Worm (Caenorhabditis elegans) whole organism, L4 larva: ENCODE results near the gene Y11D7A.5.
A peak's percentile ranks its signal among the peaks of the same experiment; 100 is the strongest.
"Not testable (repeated sequence)": the region's sequence is repeated elsewhere in the genome, so short reads cannot be mapped to it uniquely, and the experiment has no call there.

Experiments used
- F10B5.3 ChIP-seq: sonication (generic microtip); optimal IDR thresholded peaks from 2 replicates; lab custom pipeline; 2016; ENCODE audit warnings: mild to moderate bottlenecking, missing genetic modification characterization, missing compliant biosample characterization
- T20F7.1 ChIP-seq: fragments of 200-800 bp; sonication (Bioruptor generic); optimal IDR thresholded peaks from 2 replicates; lab custom pipeline; 2018; ENCODE audit warnings: mild to moderate bottlenecking, missing genetic modification characterization, missing compliant biosample characterization
- Y48G9A.11 ChIP-seq: fragments of 200-800 bp; sonication (Bioruptor generic); IDR thresholded peaks from 2 replicates; pipeline ENCODE4 v1.3.6; 2022; ENCODE audit warnings: missing genetic modification reagents, missing genetic modification characterization, missing compliant biosample characterization
- Y5F2A.4 ChIP-seq: fragments of 200-800 bp; sonication (Bioruptor generic); optimal IDR thresholded peaks from 2 replicates; lab custom pipeline; 2018; ENCODE audit warnings: mild to moderate bottlenecking, missing genetic modification characterization, missing compliant biosample characterization
- ZK337.2 ChIP-seq: fragments of 200-800 bp; sonication (Bioruptor generic); IDR thresholded peaks from 2 replicates; pipeline ENCODE4 v1.3.6; 2022; ENCODE audit warnings: missing genetic modification reagents, missing genetic modification characterization, missing compliant biosample characterization
- aha-1 ChIP-seq: fragments of 150-350 bp; peaks from one replicate; lab custom pipeline; 2014; ENCODE audit warnings: missing biosample characterization, missing genetic modification characterization
- attf-4 ChIP-seq: sonication (generic microtip); optimal IDR thresholded peaks from 3 replicates; lab custom pipeline; 2017; ENCODE audit warnings: missing biosample characterization, missing genetic modification characterization
- ceh-20 ChIP-seq: fragments of 200-800 bp; sonication (Bioruptor generic); IDR thresholded peaks from 2 replicates; pipeline ENCODE4 v1.3.6; 2022; ENCODE audit warnings: missing genetic modification reagents, missing genetic modification characterization, missing compliant biosample characterization
- ceh-62 ChIP-seq: sonication (generic microtip); optimal IDR thresholded peaks from 2 replicates; lab custom pipeline; 2017; ENCODE audit warnings: missing biosample characterization, missing genetic modification characterization
- ces-1 ChIP-seq: fragments of 150-350 bp; sonication (generic microtip); optimal IDR thresholded peaks from 4 replicates; lab custom pipeline; 2014; ENCODE audit warnings: missing biosample characterization, missing genetic modification reagents, missing genetic modification characterization
- cey-2 ChIP-seq: sonication (generic microtip); optimal IDR thresholded peaks from 3 replicates; lab custom pipeline; 2017; ENCODE audit warnings: missing genetic modification characterization, mild to moderate bottlenecking, missing compliant biosample characterization, antibody characterized with exemption, borderline replicate concordance; ENCODE audit not compliant: insufficient read depth
- daf-12 ChIP-seq: fragments of 150-350 bp; optimal IDR thresholded peaks from 2 replicates; lab custom pipeline; 2014; ENCODE audit warnings: missing biosample characterization, missing genetic modification reagents, missing genetic modification characterization
- gei-8 ChIP-seq: fragments of 200-800 bp; sonication (Bioruptor generic); optimal IDR thresholded peaks from 2 replicates; lab custom pipeline; 2018; ENCODE audit warnings: mild to moderate bottlenecking, missing genetic modification characterization, missing compliant biosample characterization
- jun-1 ChIP-seq: fragments of 150-350 bp; optimal IDR thresholded peaks from 2 replicates; lab custom pipeline; 2014; ENCODE audit warnings: missing biosample characterization, missing genetic modification reagents, missing genetic modification characterization
- lin-15B ChIP-seq: fragments of 150-350 bp; sonication (generic microtip); optimal IDR thresholded peaks from 3 replicates; lab custom pipeline; 2014; ENCODE audit warnings: missing biosample characterization, missing genetic modification characterization
- lin-39 ChIP-seq: fragments of 150-350 bp; optimal IDR thresholded peaks from 2 replicates; lab custom pipeline; 2014; ENCODE audit warnings: missing biosample characterization, missing genetic modification reagents, missing genetic modification characterization
- lsy-2 ChIP-seq, 2 experiments: fragments of 150-350 bp in 1 of 2; sonication (generic microtip) in 1 of 2; optimal IDR thresholded peaks; 2 replicates each; lab custom pipeline; 2014 to 2017; ENCODE audit warnings: missing biosample characterization in 2 of 2, missing genetic modification characterization in 2 of 2
- mep-1 ChIP-seq: fragments of 150-350 bp; sonication (generic microtip); optimal IDR thresholded peaks from 3 replicates; lab custom pipeline; 2014; ENCODE audit warnings: missing biosample characterization, missing genetic modification characterization
- mxl-2 ChIP-seq: fragments of 200-800 bp; sonication (Bioruptor generic); conservative IDR thresholded peaks from 2 replicates; pipeline ENCODE4 v1.3.6; 2022; ENCODE audit warnings: missing genetic modification reagents, missing genetic modification characterization, missing compliant biosample characterization
- nhr-10 ChIP-seq: fragments of 150-350 bp; optimal IDR thresholded peaks from 2 replicates; lab custom pipeline; 2014; ENCODE audit warnings: missing biosample characterization, missing genetic modification characterization
- nhr-102 ChIP-seq: sonication (generic microtip); optimal IDR thresholded peaks from 2 replicates; lab custom pipeline; 2016; ENCODE audit warnings: mild to moderate bottlenecking, missing genetic modification characterization, moderate library complexity, missing compliant biosample characterization
- nhr-25 ChIP-seq: sonication (generic microtip); optimal IDR thresholded peaks from 2 replicates; lab custom pipeline; 2017; ENCODE audit warnings: missing genetic modification characterization, mild to moderate bottlenecking, missing compliant biosample characterization, antibody characterized with exemption, moderate library complexity, borderline replicate concordance; ENCODE audit not compliant: insufficient read depth
- nhr-28 ChIP-seq: fragments of 150-350 bp; optimal IDR thresholded peaks from 2 replicates; lab custom pipeline; 2014; ENCODE audit warnings: missing biosample characterization, missing genetic modification characterization
- nhr-77 ChIP-seq: fragments of 150-350 bp; optimal IDR thresholded peaks from 2 replicates; lab custom pipeline; 2014; ENCODE audit warnings: missing biosample characterization, missing genetic modification characterization
- sdz-12 ChIP-seq: fragments of 200-800 bp; sonication (Bioruptor generic); optimal IDR thresholded peaks from 2 replicates; lab custom pipeline; 2018; ENCODE audit warnings: mild to moderate bottlenecking, missing genetic modification characterization, missing compliant biosample characterization
- unc-39 ChIP-seq: sonication (generic microtip); optimal IDR thresholded peaks from 2 replicates; lab custom pipeline; 2017; ENCODE audit warnings: missing biosample characterization, missing genetic modification characterization
- unc-62 ChIP-seq, 3 experiments: fragments of 150-350 bp in 1 of 3; sonication (generic microtip); optimal IDR thresholded peaks in 2 of 3; peaks in 1 of 3; 1 replicate in 1 of 3; 2 replicates in 2 of 3; lab custom pipeline; 2014 to 2017; ENCODE audit warnings: missing biosample characterization in 3 of 3, missing genetic modification characterization in 3 of 3, missing genetic modification reagents in 3 of 3, missing genotype in 1 of 3
- zfp-2 ChIP-seq: sonication (generic microtip); optimal IDR thresholded peaks from 2 replicates; lab custom pipeline; 2016; ENCODE audit warnings: mild to moderate bottlenecking, missing genetic modification characterization, missing compliant biosample characterization

Gene Y11D7A.5

DNA sequence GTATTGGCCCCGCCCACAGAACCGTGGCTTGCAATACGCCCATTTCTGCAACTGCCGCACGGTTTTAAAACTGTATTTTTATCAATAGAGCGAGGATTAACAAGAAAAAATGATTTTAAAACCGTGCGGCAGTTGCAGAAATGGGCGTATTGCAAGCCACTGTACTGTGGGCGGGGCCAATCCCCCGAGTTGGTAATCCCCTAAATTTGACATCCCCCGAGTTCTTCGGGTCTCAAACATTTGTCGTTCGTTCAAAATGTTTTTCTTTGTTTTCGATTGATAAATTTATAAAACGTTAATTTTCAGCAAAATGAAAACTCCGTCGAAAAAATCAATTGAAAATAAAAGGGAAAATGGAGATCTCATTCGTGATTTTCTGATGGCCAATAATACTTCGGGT lies 3.9 kb upstream of the Y11D7A.5 start, which contains the start of gene Y11D7A.7:
TSS of gene Y11D7A.7 (plus strand) at position 301 of the 400 bp plus-strand sequence.
- not testable (repeated sequence) for TF ChIP-seq ceh-62 (tag; lab: Kevin White, UChicago); sdz-12; mep-1 (tag; lab: Kevin White, UChicago)

- no peak for TF ChIP-seq mxl-2 (GFP tag; lab: Robert Waterston, UW)
- TF ChIP-seq aha-1 (tag; lab: Kevin White, UChicago), result peak; percentile 97
Observed at ce11 chrIV:9243670-9244069, 1.7 kb downstream of the Y11D7A.5 start, which contains the start of gene rab-28. TSS of gene rab-28 (minus strand) at chrIV:9244012.

ce11 chrIV:9239151-9239550 lies 6.2 kb downstream of the Y11D7A.5 start:
- TF ChIP-seq T20F7.1 (GFP tag; lab: Kevin White, UChicago) (no peak), cey-2 (tag; lab: Kevin White, UChicago) (no peak), nhr-25 (tag; lab: Kevin White, UChicago) (no peak), nhr-77 (tag; lab: Kevin White, UChicago) (no peak), gei-8 (GFP tag; lab: Kevin White, UChicago) (no peak), lsy-2 (tag; optimal IDR thresholded peaks at IDR 0.05; lab: Kevin White, UChicago) (no peak), daf-12 (tag; lab: Kevin White, UChicago) (no peak), Y48G9A.11 (no peak), Y5F2A.4 (GFP tag; lab: Kevin White, UChicago) (no peak), ces-1 (GFP tag; lab: Kevin White, UChicago) (no peak), ceh-20 (GFP tag; lab: Robert Waterston, UW) (no peak), nhr-10 (tag; lab: Kevin White, UChicago) (no peak), attf-4 (tag; lab: Kevin White, UChicago) (no peak), lin-15B (tag; lab: Kevin White, UChicago) (no peak), zfp-2 (no peak)

DNA sequence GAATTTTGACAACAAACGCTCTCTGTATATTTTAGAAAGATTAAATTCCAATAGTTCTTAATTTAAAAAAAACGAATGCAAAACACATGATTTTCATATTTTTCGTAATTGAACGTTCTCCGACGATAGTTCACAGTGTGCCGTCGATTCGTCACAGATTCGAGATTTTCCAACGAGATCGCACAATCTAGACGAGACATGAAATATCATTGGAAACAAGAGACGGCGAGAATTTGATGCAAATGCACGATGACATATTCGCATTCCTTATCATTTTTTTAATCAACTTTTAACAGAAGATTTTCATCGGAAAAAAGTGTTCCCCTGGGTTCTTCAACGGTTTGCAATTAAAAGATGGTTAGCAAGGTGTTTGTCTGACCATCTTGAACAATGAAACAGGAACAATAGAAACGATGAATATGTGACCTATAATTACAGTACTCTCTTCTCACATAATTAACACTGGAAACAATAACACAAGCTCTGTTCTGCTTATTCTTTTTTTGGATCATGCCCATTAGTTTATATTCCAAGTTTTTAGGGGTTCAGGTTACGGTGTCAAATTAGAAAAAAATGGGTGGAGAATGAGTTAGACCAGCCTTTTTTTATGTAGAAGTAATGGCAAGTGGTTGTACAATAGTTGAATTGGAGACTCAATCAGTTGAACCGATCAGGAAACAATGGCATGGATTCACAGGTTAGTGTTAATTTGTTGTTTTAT lies 12.7 kb downstream of the Y11D7A.5 start, which contains the start of gene Y11D7A.3:
TSS of gene Y11D7A.3 (plus strand) at position 671 of the 721 bp plus-strand sequence.
- 0 out of 2 replicates have a peak, but pooled peaks have one; percentile 15 for TF ChIP-seq ceh-20 (GFP tag; lab: Robert Waterston, UW)
- no peak for TF ChIP-seq unc-39 (tag; lab: Kevin White, UChicago)
- no peak for TF ChIP-seq nhr-102
- TF ChIP-seq ZK337.2, result no peak
- peak; percentile 54 for TF ChIP-seq aha-1 (tag; lab: Kevin White, UChicago)
- no peak for TF ChIP-seq F10B5.3 (tag; lab: Kevin White, UChicago)
- peak; percentile 40 for TF ChIP-seq nhr-28 (tag; lab: Kevin White, UChicago)

DNA sequence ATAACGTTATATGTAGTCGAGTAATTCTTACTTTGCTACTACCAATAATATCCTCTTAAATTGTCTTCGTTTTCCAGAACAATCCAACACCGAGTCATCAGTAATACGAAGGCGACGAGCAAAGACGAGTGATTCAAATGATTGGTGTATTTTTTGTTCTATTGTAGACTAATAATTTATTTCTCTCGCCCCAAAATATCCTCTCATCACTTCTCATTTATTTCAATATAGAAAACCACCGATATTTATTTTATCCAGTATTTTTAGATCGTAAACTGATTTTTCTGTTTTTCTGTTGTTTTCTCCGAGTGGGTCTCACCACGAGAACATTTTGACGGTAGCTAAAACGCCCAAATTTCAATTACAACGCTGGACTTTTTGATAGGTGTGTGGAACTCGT lies 17.7 kb downstream of the Y11D7A.5 start:
- TF ChIP-seq aha-1 (tag; lab: Kevin White, UChicago) (peak; percentile 92), jun-1 (tag; lab: Kevin White, UChicago) (no peak)

- TF ChIP-seq unc-62 (GFP tag; optimal IDR thresholded peaks at IDR 0.05 in 1 of 2; lab: Kevin White, UChicago), result peak in 1 of 2 experiments; percentile 19
- TF ChIP-seq unc-62 (tag; optimal IDR thresholded peaks at IDR 0.05; lab: Kevin White, UChicago), result no peak
- TF ChIP-seq lin-39, result no peak
Observed at ce11 chrIV:9224825-9225224, 20.5 kb downstream of the Y11D7A.5 start, which contains the start of gene C46C2.3. TSS of gene C46C2.3 (plus strand) at chrIV:9225125.
